Worm (Caenorhabditis elegans) whole organism, L1 larva: ENCODE data around the gene chtb-3.

Experiments used
- C16A3.4 ChIP-seq: fragments of 150-350 bp; optimal IDR thresholded peaks from 2 replicates; lab custom pipeline; 2014; ENCODE audit warnings: missing biosample characterization, missing genetic modification characterization
- C34B4.2 ChIP-seq: sonication (generic microtip); optimal IDR thresholded peaks from 2 replicates; lab custom pipeline; 2017; ENCODE audit warnings: mild to moderate bottlenecking, missing genetic modification characterization, missing compliant biosample characterization
- alr-1 ChIP-seq: fragments of 200-800 bp; sonication (Bioruptor generic); optimal IDR thresholded peaks from 2 replicates; lab custom pipeline; 2018; ENCODE audit warnings: borderline replicate concordance, mild to moderate bottlenecking, missing genetic modification characterization, missing compliant biosample characterization
- aly-2 ChIP-seq: fragments of 150-350 bp; optimal IDR thresholded peaks from 2 replicates; lab custom pipeline; 2014; ENCODE audit warnings: missing biosample characterization, missing genetic modification characterization
- ama-1 ChIP-seq: fragments of 150-350 bp; optimal IDR thresholded peaks from 2 replicates; lab custom pipeline; 2014
- blmp-1 ChIP-seq: fragments of 150-350 bp; optimal IDR thresholded peaks from 2 replicates; lab custom pipeline; 2014; ENCODE audit warnings: missing biosample characterization, missing genetic modification characterization
- ceh-90 ChIP-seq: sonication (generic microtip); optimal IDR thresholded peaks from 2 replicates; lab custom pipeline; 2016; ENCODE audit warnings: missing genetic modification characterization, missing compliant biosample characterization
- ces-1 ChIP-seq: fragments of 150-350 bp; optimal IDR thresholded peaks from 2 replicates; lab custom pipeline; 2014; ENCODE audit warnings: missing biosample characterization, missing genetic modification reagents, missing genetic modification characterization
- efl-3 ChIP-seq: fragments of 200-800 bp; sonication (Bioruptor generic); optimal IDR thresholded peaks from 2 replicates; lab custom pipeline; 2018; ENCODE audit warnings: mild to moderate bottlenecking, missing genetic modification characterization, missing compliant biosample characterization
- egl-27 ChIP-seq, 2 experiments: fragments of 150-350 bp in 1 of 2; sonication (generic microtip); optimal IDR thresholded peaks; 3 replicates each; lab custom pipeline; 2017 to 2018; ENCODE audit warnings: missing biosample characterization in 2 of 2, missing genetic modification characterization in 2 of 2, missing genetic modification reagents in 2 of 2
- elt-3 ChIP-seq, 6 experiments: fragments of 150-350 bp in 1 of 6; sonication (generic microtip); optimal IDR thresholded peaks; 2 replicates each; lab custom pipeline; 2017 to 2018; ENCODE audit warnings: missing biosample characterization in 6 of 6, missing genetic modification characterization in 6 of 6, inconsistent platforms in 1 of 6
- ets-5 ChIP-seq: fragments of 200-800 bp; sonication (Bioruptor generic); IDR thresholded peaks from 2 replicates; pipeline ENCODE4 v1.3.6; 2022; ENCODE audit warnings: missing genetic modification characterization, missing compliant biosample characterization
- fkh-10 ChIP-seq: sonication (generic microtip); optimal IDR thresholded peaks from 2 replicates; lab custom pipeline; 2017; ENCODE audit warnings: missing biosample characterization, missing genetic modification reagents, missing genetic modification characterization
- fkh-8 ChIP-seq: sonication (generic microtip); optimal IDR thresholded peaks from 2 replicates; lab custom pipeline; 2016; ENCODE audit warnings: mild to moderate bottlenecking, missing genetic modification characterization, missing compliant biosample characterization
- fos-1 ChIP-seq: fragments of 150-350 bp; optimal IDR thresholded peaks from 2 replicates; lab custom pipeline; 2014; ENCODE audit warnings: missing biosample characterization, missing genetic modification characterization
- hpl-2 ChIP-seq: fragments of 150-350 bp; optimal IDR thresholded peaks from 2 replicates; lab custom pipeline; 2014; ENCODE audit warnings: missing biosample characterization, missing genetic modification reagents, missing genetic modification characterization
- isw-1 ChIP-seq: fragments of 200-800 bp; sonication (Bioruptor generic); IDR thresholded peaks from 2 replicates; pipeline ENCODE4 v1.3.6; 2022; ENCODE audit warnings: missing genetic modification characterization, missing compliant biosample characterization
- jun-1 ChIP-seq: fragments of 150-350 bp; optimal IDR thresholded peaks from 2 replicates; lab custom pipeline; 2014; ENCODE audit warnings: missing biosample characterization, missing genetic modification reagents, missing genetic modification characterization
- lin-14 ChIP-seq: fragments of 200-800 bp; sonication (Bioruptor generic); optimal IDR thresholded peaks from 2 replicates; lab custom pipeline; 2018; ENCODE audit warnings: mild to moderate bottlenecking, missing genetic modification characterization, moderate library complexity, missing compliant biosample characterization
- lin-15B ChIP-seq: fragments of 150-350 bp; sonication (generic microtip); optimal IDR thresholded peaks from 3 replicates; lab custom pipeline; 2014; ENCODE audit warnings: missing biosample characterization, missing genetic modification characterization
- lir-3 ChIP-seq: sonication (generic microtip); optimal IDR thresholded peaks from 2 replicates; lab custom pipeline; 2016; ENCODE audit warnings: mild to moderate bottlenecking, missing genetic modification characterization, moderate library complexity, missing compliant biosample characterization; ENCODE audit not compliant: poor library complexity
- mab-9 ChIP-seq: fragments of 200-800 bp; sonication (Bioruptor generic); IDR thresholded peaks from 2 replicates; pipeline ENCODE4 v1.3.6; 2022; ENCODE audit warnings: missing genetic modification reagents, missing genetic modification characterization, missing compliant biosample characterization
- mep-1 ChIP-seq: fragments of 150-350 bp; optimal IDR thresholded peaks from 2 replicates; lab custom pipeline; 2014; ENCODE audit warnings: missing biosample characterization, missing genetic modification characterization
- nhr-11 ChIP-seq: fragments of 150-350 bp; optimal IDR thresholded peaks from 2 replicates; lab custom pipeline; 2014; ENCODE audit warnings: missing biosample characterization, missing genetic modification characterization
- nhr-12 ChIP-seq: sonication (generic microtip); optimal IDR thresholded peaks from 2 replicates; lab custom pipeline; 2017; ENCODE audit warnings: missing biosample characterization, missing genetic modification characterization
- nhr-19 ChIP-seq: fragments of 200-800 bp; sonication (Bioruptor generic); conservative IDR thresholded peaks from 2 replicates; pipeline ENCODE4 v1.3.6; 2022; ENCODE audit warnings: missing genetic modification characterization, missing compliant biosample characterization
- nhr-237 ChIP-seq: fragments of 150-350 bp; optimal IDR thresholded peaks from 2 replicates; lab custom pipeline; 2014; ENCODE audit warnings: missing biosample characterization, missing genetic modification characterization
- nhr-47 ChIP-seq: sonication (generic microtip); optimal IDR thresholded peaks from 2 replicates; lab custom pipeline; 2016; ENCODE audit warnings: mild to moderate bottlenecking, missing genetic modification characterization, moderate library complexity, missing compliant biosample characterization
- nhr-71 ChIP-seq: sonication (generic microtip); optimal IDR thresholded peaks from 2 replicates; lab custom pipeline; 2016; ENCODE audit warnings: mild to moderate bottlenecking, missing genetic modification characterization, moderate library complexity, missing compliant biosample characterization
- nhr-84 ChIP-seq: sonication (generic microtip); optimal IDR thresholded peaks from 2 replicates; lab custom pipeline; 2017; ENCODE audit warnings: missing biosample characterization, missing genetic modification characterization
- nhr-85 ChIP-seq: sonication (generic microtip); peaks from one replicate; lab custom pipeline; 2016; ENCODE audit warnings: missing genetic modification characterization, inconsistent platforms, missing compliant biosample characterization
- nhr-90 ChIP-seq: sonication (generic microtip); optimal IDR thresholded peaks from 2 replicates; lab custom pipeline; 2016; ENCODE audit warnings: mild to moderate bottlenecking, missing genetic modification characterization, missing compliant biosample characterization; ENCODE audit not compliant: poor library complexity
- pax-3 ChIP-seq: fragments of 200-800 bp; sonication (Bioruptor generic); optimal IDR thresholded peaks from 2 replicates; lab custom pipeline; 2018; ENCODE audit warnings: mild to moderate bottlenecking, missing genetic modification characterization, moderate library complexity, missing compliant biosample characterization
- pqm-1 ChIP-seq: sonication (generic microtip); optimal IDR thresholded peaks from 3 replicates; lab custom pipeline; 2017; ENCODE audit warnings: missing biosample characterization, missing genetic modification characterization
- skn-1 ChIP-seq: fragments of 150-350 bp; optimal IDR thresholded peaks from 2 replicates; lab custom pipeline; 2014; ENCODE audit warnings: missing biosample characterization, missing genetic modification characterization
- snpc-4 ChIP-seq: fragments of 150-350 bp; optimal IDR thresholded peaks from 2 replicates; lab custom pipeline; 2014; ENCODE audit warnings: missing biosample characterization, missing genetic modification characterization
- snu-23 ChIP-seq: sonication (generic microtip); optimal IDR thresholded peaks from 2 replicates; lab custom pipeline; 2016; ENCODE audit warnings: missing genetic modification characterization, missing compliant biosample characterization
- sox-4 ChIP-seq: sonication (generic microtip); optimal IDR thresholded peaks from 2 replicates; lab custom pipeline; 2016; ENCODE audit warnings: missing genetic modification characterization, missing compliant biosample characterization
- tbx-2 ChIP-seq: sonication (generic microtip); optimal IDR thresholded peaks from 2 replicates; lab custom pipeline; 2016; ENCODE audit warnings: missing genetic modification characterization, missing compliant biosample characterization
- tlp-1 ChIP-seq: fragments of 150-350 bp; optimal IDR thresholded peaks from 2 replicates; lab custom pipeline; 2014; ENCODE audit warnings: missing biosample characterization, missing genetic modification characterization
- unc-130 ChIP-seq: fragments of 150-350 bp; optimal IDR thresholded peaks from 2 replicates; lab custom pipeline; 2017; ENCODE audit warnings: missing biosample characterization, missing genetic modification characterization, inconsistent platforms
- unc-86 ChIP-seq: sonication (generic microtip); optimal IDR thresholded peaks from 2 replicates; lab custom pipeline; 2016; ENCODE audit warnings: missing genetic modification characterization, missing compliant biosample characterization
- unc-98 ChIP-seq: fragments of 200-800 bp; sonication (Bioruptor generic); IDR thresholded peaks from 2 replicates; pipeline ENCODE4 v1.3.6; 2022; ENCODE audit warnings: missing genetic modification characterization, missing compliant biosample characterization
- ztf-4 ChIP-seq: fragments of 150-350 bp; optimal IDR thresholded peaks from 2 replicates; lab custom pipeline; 2014; ENCODE audit warnings: missing biosample characterization, missing genetic modification characterization

The chtb-3 gene

DNA sequence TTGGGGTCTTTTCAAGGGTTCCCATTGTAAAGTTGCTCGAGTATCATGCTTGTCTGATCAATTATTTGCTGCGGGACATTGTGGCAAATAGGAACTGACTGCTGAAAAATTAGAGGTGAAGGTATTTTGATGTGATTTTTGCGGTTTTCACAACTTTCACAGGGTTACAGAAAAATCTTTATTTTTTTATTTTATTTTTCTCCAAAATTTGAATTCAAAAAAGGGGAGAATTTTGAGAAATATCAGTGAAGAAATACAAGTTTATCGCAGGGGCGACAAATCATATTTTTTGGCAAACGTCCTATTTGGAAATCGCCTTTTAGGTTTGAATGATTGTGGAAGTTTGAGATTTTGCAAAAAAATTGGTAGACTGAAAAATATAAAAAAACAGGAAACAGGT, 27.8 kb downstream of the chtb-3 start, which contains the start of gene lev-9:
TSS of gene lev-9 (minus strand) at position 101 of the 400 bp plus-strand sequence.
- TF ChIP-seq pax-3 = no peak
- TF ChIP-seq skn-1 (tag; lab: Kevin White, UChicago) = no peak
- no peak for TF ChIP-seq tlp-1 (tag; lab: Kevin White, UChicago)
- TF ChIP-seq jun-1 (tag; lab: Kevin White, UChicago) = no peak
- no peak for TF ChIP-seq unc-98 (GFP tag; lab: Robert Waterston, UW)
- TF ChIP-seq blmp-1 (tag; lab: Kevin White, UChicago) = no peak
- TF ChIP-seq nhr-47 (tag; lab: Kevin White, UChicago) = no peak

DNA sequence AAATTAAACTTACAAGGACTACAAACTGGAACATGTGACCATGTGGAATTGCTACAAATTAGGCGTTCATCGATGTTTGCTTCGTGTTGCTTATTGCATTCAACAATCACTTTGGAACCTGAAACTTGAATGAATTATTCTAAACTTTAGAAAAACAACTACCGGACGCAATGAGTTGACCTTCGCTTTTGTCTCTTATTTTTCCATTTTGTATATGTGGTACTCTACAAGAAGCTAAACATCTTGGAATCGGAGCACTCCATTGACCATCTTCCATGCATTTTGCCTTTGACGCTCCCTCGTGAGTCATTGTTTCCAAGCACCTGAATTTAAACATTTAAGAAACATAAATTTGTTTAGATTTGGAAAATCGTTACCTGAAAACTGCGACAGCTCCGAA, 30.4 kb downstream of the chtb-3 start:
- TF ChIP-seq pax-3 = no peak
- no peak for TF ChIP-seq C34B4.2 (tag; lab: Kevin White, UChicago)
- no peak for TF ChIP-seq lin-14
- no peak for TF ChIP-seq alr-1 (tag; lab: Kevin White, UChicago)
- TF ChIP-seq snpc-4 = no peak
- no peak for TF ChIP-seq hpl-2 (GFP tag; lab: Kevin White, UChicago)
- no peak for TF ChIP-seq sox-4 (tag; lab: Kevin White, UChicago)
- no peak for TF ChIP-seq blmp-1 (tag; lab: Kevin White, UChicago)
- no peak for TF ChIP-seq mep-1 (tag; lab: Kevin White, UChicago)
- TF ChIP-seq jun-1 (tag; lab: Kevin White, UChicago) = no peak
- no peak for TF ChIP-seq tbx-2
- no peak for TF ChIP-seq fkh-8 (tag; lab: Kevin White, UChicago)
- TF ChIP-seq snu-23 (GFP tag; lab: Kevin White, UChicago) = no peak
- TF ChIP-seq ztf-4 (tag; lab: Kevin White, UChicago) = no peak
- TF ChIP-seq mab-9 (GFP tag; lab: Robert Waterston, UW) = no peak
- no peak for TF ChIP-seq nhr-84 (tag; lab: Kevin White, UChicago)

ce11 chrX:6286154-6286553, 33.3 kb downstream of the chtb-3 start:
- TF ChIP-seq nhr-71 (tag; lab: Kevin White, UChicago) (no peak), C16A3.4 (no peak), ets-5 (no peak)

DNA sequence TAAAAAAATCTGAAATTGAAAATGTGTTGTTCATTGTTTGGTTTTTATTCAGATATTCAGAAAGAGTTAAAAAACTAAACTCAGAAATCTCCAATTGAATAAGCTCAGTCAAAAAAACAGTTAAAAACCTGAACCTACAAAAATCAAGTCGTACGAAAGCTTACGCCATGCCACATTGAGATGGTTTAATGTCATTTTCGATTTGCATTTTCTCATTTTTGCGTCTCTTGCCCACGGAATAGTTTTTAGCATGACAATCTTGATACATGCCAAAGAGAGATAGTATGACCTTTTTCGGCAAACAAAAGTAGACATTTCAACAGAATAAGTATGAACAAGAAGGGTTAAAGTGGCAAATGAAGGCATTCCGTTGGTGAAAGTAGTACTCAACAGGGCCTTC, 38.4 kb downstream of the chtb-3 start:
- TF ChIP-seq aly-2 (tag; lab: Kevin White, UChicago) (peak; percentile 56), ces-1 (GFP tag; lab: Kevin White, UChicago) (no peak), nhr-90 (tag; lab: Kevin White, UChicago) (peak; percentile 29), blmp-1 (tag; lab: Kevin White, UChicago) (peak; percentile 3), nhr-11 (no peak), fkh-10 (no peak), nhr-237 (tag; lab: Kevin White, UChicago) (no peak), nhr-19 (GFP tag; lab: Robert Waterston, UW) (0 out of 2 replicates have a peak, but pooled peaks have one; percentile 17), lin-15B (tag; lab: Kevin White, UChicago) (no peak), ceh-90 (tag; lab: Kevin White, UChicago) (no peak), nhr-84 (tag; lab: Kevin White, UChicago) (no peak), ztf-4 (tag; lab: Kevin White, UChicago) (no peak), mep-1 (tag; lab: Kevin White, UChicago) (no peak), alr-1 (tag; lab: Kevin White, UChicago) (no peak), nhr-85 (peak; percentile 77), C34B4.2 (tag; lab: Kevin White, UChicago) (no peak), egl-27 (tag; optimal IDR thresholded peaks at IDR 0.05; lab: Kevin White, UChicago) (no peak), nhr-12 (tag; lab: Kevin White, UChicago) (no peak), nhr-47 (tag; lab: Kevin White, UChicago) (peak; percentile 34), nhr-71 (tag; lab: Kevin White, UChicago) (peak; percentile 13), fos-1 (tag; lab: Kevin White, UChicago) (no peak), ama-1 (lab: Kevin White, UChicago) (peak; percentile 79), C16A3.4 (no peak), pqm-1 (tag; lab: Kevin White, UChicago) (no peak), elt-3 (tag; optimal IDR thresholded peaks at IDR 0.05; lab: Kevin White, UChicago) (peak in 1 of 6 experiments; percentile 53), lir-3 (tag; lab: Kevin White, UChicago) (no peak), isw-1 (GFP tag; lab: Robert Waterston, UW) (no peak), sox-4 (tag; lab: Kevin White, UChicago) (no peak), unc-130 (tag; lab: Kevin White, UChicago) (no peak), efl-3 (GFP tag; lab: Kevin White, UChicago) (no peak), unc-98 (GFP tag; lab: Robert Waterston, UW) (no peak), unc-86 (tag; lab: Kevin White, UChicago) (no peak), lin-14 (peak; percentile 28)
